Fruit fly (Drosophila melanogaster): ENCODE results near the gene Kul.

The Kul gene

dm6 chr3R:29782367-29782766 lies 56.7 kb downstream of the Kul start (continued):
- TF ChIP-seq Abd-B (GFP tag; optimal IDR thresholded peaks at IDR 0.05): no peak
- peak; percentile 22 for TF ChIP-seq tap (tag; optimal IDR thresholded peaks at IDR 0.05)
- no peak for TF ChIP-seq disco-r (GFP tag; optimal IDR thresholded peaks at IDR 0.05)
- TF ChIP-seq Lhr (GFP tag; optimal IDR thresholded peaks at IDR 0.05): no peak
- TF ChIP-seq NfI (GFP tag; optimal IDR thresholded peaks at IDR 0.05): no peak
- TF ChIP-seq YL-1 (GFP tag; optimal IDR thresholded peaks at IDR 0.05): no peak
- TF ChIP-seq nerfin-2 (GFP tag; IDR thresholded peaks at IDR 0.05; ENCODE audit: partially characterized antibody): no peak
- TF ChIP-seq CG12299 (tag; optimal IDR thresholded peaks at IDR 0.05): no peak
- TF ChIP-seq Ada2b (GFP tag; IDR thresholded peaks at IDR 0.05): no peak
- TF ChIP-seq sens-2 (GFP tag; IDR thresholded peaks at IDR 0.05): no peak
- no peak for TF ChIP-seq lmd (GFP tag; IDR thresholded peaks at IDR 0.05)
- TF ChIP-seq salm (tag; optimal IDR thresholded peaks at IDR 0.05): no peak
- no peak for TF ChIP-seq CG4282 (GFP tag; optimal IDR thresholded peaks at IDR 0.05)
- TF ChIP-seq cas (GFP tag; IDR thresholded peaks at IDR 0.05): no peak
- peak; percentile 81; the same call in 1 of the 2 replicates for TF ChIP-seq CG42726 (GFP tag; IDR thresholded peaks at IDR 0.05; ENCODE audit: partially characterized antibody)
- TF ChIP-seq hb (GFP tag; IDR thresholded peaks at IDR 0.05; ENCODE audit: partially characterized antibody): no peak
- no peak for TF ChIP-seq bowl (GFP tag; IDR thresholded peaks at IDR 0.05)
- no peak for TF ChIP-seq CG18619 (GFP tag; optimal IDR thresholded peaks at IDR 0.05)
- TF ChIP-seq CG11398 (GFP tag; optimal IDR thresholded peaks at IDR 0.05): no peak
- no peak for TF ChIP-seq CG9876 (GFP tag; optimal IDR thresholded peaks at IDR 0.05)
- TF ChIP-seq pita (GFP tag; optimal IDR thresholded peaks at IDR 0.05): no peak
- peak; percentile 48 for TF ChIP-seq unc-4 (GFP tag; IDR thresholded peaks at IDR 0.05; ENCODE audit: partially characterized antibody)
- peak; percentile 36 for TF ChIP-seq CG12071 (GFP tag; optimal IDR thresholded peaks at IDR 0.05)
- TF ChIP-seq rib (GFP tag; IDR thresholded peaks at IDR 0.05): peak; percentile 91
- TF ChIP-seq CG34422 (GFP tag; IDR thresholded peaks at IDR 0.05): peak; percentile 48; the same call in 1 of the 3 replicates
- no peak for TF ChIP-seq HmgD (GFP tag; optimal IDR thresholded peaks at IDR 0.05)
- TF ChIP-seq knrl (GFP tag; IDR thresholded peaks at IDR 0.05; ENCODE audit: partially characterized antibody): 0 out of 3 replicates have a peak, but pooled peaks have one; percentile 18
- TF ChIP-seq CG34376 (GFP tag; optimal IDR thresholded peaks at IDR 0.05): peak; percentile 82
- no peak for TF ChIP-seq Oli (tag; optimal IDR thresholded peaks at IDR 0.05)
- TF ChIP-seq kay (GFP tag; optimal IDR thresholded peaks at IDR 0.05): peak; percentile 99
- no peak for TF ChIP-seq CG32772 (GFP tag; IDR thresholded peaks at IDR 0.05)
- TF ChIP-seq CG15269 (tag; optimal IDR thresholded peaks at IDR 0.05): no peak
- TF ChIP-seq scrt (GFP tag; optimal IDR thresholded peaks at IDR 0.05): peak; percentile 52
- peak; percentile 50 for TF ChIP-seq CG13296 (GFP tag; optimal IDR thresholded peaks at IDR 0.05)
- no peak for TF ChIP-seq odd (GFP tag; optimal IDR thresholded peaks at IDR 0.05)
- no peak for TF ChIP-seq Ets97D (GFP tag; optimal IDR thresholded peaks at IDR 0.05)
- peak; percentile 56; the same call in 1 of the 2 replicates for TF ChIP-seq tna (GFP tag; IDR thresholded peaks at IDR 0.05; ENCODE audit: partially characterized antibody)
- no peak for TF ChIP-seq usp (GFP tag; optimal IDR thresholded peaks at IDR 0.05)
- no peak for TF ChIP-seq CG10321 (GFP tag; IDR thresholded peaks at IDR 0.05)
- no peak for TF ChIP-seq CG1603 (tag; optimal IDR thresholded peaks at IDR 0.05)
- no peak for TF ChIP-seq CG1602 (GFP tag; optimal IDR thresholded peaks at IDR 0.05)
- TF ChIP-seq Stat92E (GFP tag; optimal IDR thresholded peaks at IDR 0.05): no peak
- no peak for TF ChIP-seq CG4404 (GFP tag; IDR thresholded peaks at IDR 0.05)
- TF ChIP-seq al (GFP tag; IDR thresholded peaks at IDR 0.05): no peak
- no peak for TF ChIP-seq hth (optimal IDR thresholded peaks at IDR 0.05)
- TF ChIP-seq ap (GFP tag; IDR thresholded peaks at IDR 0.05): no peak
- TF ChIP-seq ssp (GFP tag; IDR thresholded peaks at IDR 0.05): no peak
- no peak for TF ChIP-seq GATAe (GFP tag; conservative IDR thresholded peaks at IDR 0.05)
- no peak for TF ChIP-seq br (optimal IDR thresholded peaks at IDR 0.05)
- 0 out of 2 replicates have a peak, but pooled peaks have one; percentile 44 for TF ChIP-seq CG16779 (GFP tag; IDR thresholded peaks at IDR 0.05)
- TF ChIP-seq CG5180 (GFP tag; optimal IDR thresholded peaks at IDR 0.05): peak; percentile 1
- no peak for TF ChIP-seq CG10366 (GFP tag; IDR thresholded peaks at IDR 0.05)

Measured in whole organism, embryonic.